Worm (Caenorhabditis elegans) whole organism, L4 larva: Measurements from ENCODE around the gene clec-218.

ENCODE experiments used
- F26F4.8 ChIP-seq: fragments of 200-800 bp; sonication (Bioruptor generic); conservative IDR thresholded peaks from 2 replicates; pipeline ENCODE4 v1.3.6; 2022; ENCODE audit warnings: missing genetic modification characterization, missing compliant biosample characterization
- R02D3.7 ChIP-seq: fragments of 150-350 bp; sonication (generic microtip); optimal IDR thresholded peaks from 3 replicates; lab custom pipeline; 2014; ENCODE audit warnings: missing biosample characterization, missing genetic modification characterization
- aha-1 ChIP-seq: fragments of 150-350 bp; peaks from one replicate; lab custom pipeline; 2014; ENCODE audit warnings: missing biosample characterization, missing genetic modification characterization
- ceh-62 ChIP-seq: sonication (generic microtip); optimal IDR thresholded peaks from 2 replicates; lab custom pipeline; 2017; ENCODE audit warnings: missing biosample characterization, missing genetic modification characterization
- fkh-10 ChIP-seq: fragments of 150-350 bp; optimal IDR thresholded peaks from 2 replicates; lab custom pipeline; 2014; ENCODE audit warnings: missing biosample characterization, missing genetic modification reagents, missing genetic modification characterization
- lin-13 ChIP-seq: fragments of 150-350 bp; optimal IDR thresholded peaks from 2 replicates; lab custom pipeline; 2014; ENCODE audit warnings: missing biosample characterization, missing genetic modification reagents, missing genetic modification characterization
- mep-1 ChIP-seq: fragments of 150-350 bp; sonication (generic microtip); optimal IDR thresholded peaks from 3 replicates; lab custom pipeline; 2014; ENCODE audit warnings: missing biosample characterization, missing genetic modification characterization
- mes-2 ChIP-seq: sonication (generic microtip); optimal IDR thresholded peaks from 2 replicates; lab custom pipeline; 2016; ENCODE audit warnings: missing genotype, mild to moderate bottlenecking, missing genetic modification characterization, missing compliant biosample characterization; ENCODE audit not compliant: poor library complexity, severe bottlenecking
- mxl-3 ChIP-seq: fragments of 200-800 bp; sonication (Bioruptor generic); optimal IDR thresholded peaks from 2 replicates; lab custom pipeline; 2018; ENCODE audit warnings: mild to moderate bottlenecking, missing genetic modification characterization, missing compliant biosample characterization
- pqm-1 ChIP-seq: sonication (generic microtip); optimal IDR thresholded peaks from 2 replicates; lab custom pipeline; 2017; ENCODE audit warnings: missing biosample characterization, missing genetic modification characterization
- skn-1 ChIP-seq: fragments of 150-350 bp; optimal IDR thresholded peaks from 2 replicates; lab custom pipeline; 2014; ENCODE audit warnings: missing biosample characterization, missing genetic modification characterization
- snpc-4 ChIP-seq: fragments of 150-350 bp; optimal IDR thresholded peaks from 2 replicates; lab custom pipeline; 2014; ENCODE audit warnings: missing biosample characterization, missing genetic modification characterization
- unc-130 ChIP-seq: sonication (generic microtip); optimal IDR thresholded peaks from 2 replicates; lab custom pipeline; 2016; ENCODE audit warnings: missing genetic modification reagents, missing genetic modification characterization, missing compliant biosample characterization
- zag-1 ChIP-seq: fragments of 150-350 bp; optimal IDR thresholded peaks from 2 replicates; lab custom pipeline; 2014; ENCODE audit warnings: missing biosample characterization, missing genetic modification characterization

DNA sequence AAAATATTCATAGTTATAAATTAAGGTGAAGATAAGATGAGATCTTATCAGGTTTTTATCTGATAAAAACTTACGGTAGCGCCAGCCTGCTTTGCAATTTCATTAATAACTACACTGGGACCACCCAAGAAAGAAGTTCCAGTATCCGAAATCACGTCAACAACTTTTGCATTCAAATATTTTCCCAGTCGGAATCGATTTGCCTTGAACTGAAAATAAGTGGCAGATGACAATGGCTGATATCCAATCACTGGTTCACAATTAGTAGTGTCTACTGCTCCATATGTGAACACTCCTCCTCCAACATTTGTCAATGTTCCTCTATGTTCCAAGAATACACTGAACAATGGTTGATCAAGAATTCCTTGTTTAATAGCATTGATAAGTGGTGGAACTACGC is 41.5 kb upstream of the clec-218 start, which contains the start of gene F21F8.5:
- TF ChIP-seq ceh-62 (tag; lab: Kevin White, UChicago) (no peak), unc-130 (no peak), zag-1 (tag; lab: Kevin White, UChicago) (no peak), R02D3.7 (tag; lab: Kevin White, UChicago) (no peak), mep-1 (tag; lab: Kevin White, UChicago) (no peak), skn-1 (tag; lab: Kevin White, UChicago) (no peak), mes-2 (tag; lab: Kevin White, UChicago) (no peak), lin-13 (no peak), snpc-4 (no peak), pqm-1 (no peak), mxl-3 (GFP tag; lab: Kevin White, UChicago) (no peak), F26F4.8 (GFP tag; lab: Robert Waterston, UW) (no peak), aha-1 (tag; lab: Kevin White, UChicago) (no peak), fkh-10 (GFP tag; lab: Kevin White, UChicago) (no peak)
